Worm (Caenorhabditis elegans) whole organism, early embryonic: Measurements from ENCODE around the gene F54G2.1.

Source experiments
- ama-1 ChIP-seq: fragments of 150-350 bp; optimal IDR thresholded peaks from 2 replicates; lab custom pipeline; 2014
- ceh-13 ChIP-seq: fragments of 200-800 bp; sonication (Bioruptor generic); optimal IDR thresholded peaks from 2 replicates; lab custom pipeline; 2018; ENCODE audit warnings: mild to moderate bottlenecking, missing genetic modification characterization, missing compliant biosample characterization
- flt-1 ChIP-seq: fragments of 200-800 bp; sonication (Bioruptor generic); IDR thresholded peaks from 2 replicates; pipeline ENCODE4 v1.3.6; 2022; ENCODE audit warnings: missing genetic modification characterization, missing compliant biosample characterization
- hmg-4 ChIP-seq: fragments of 200-800 bp; sonication (Bioruptor generic); optimal IDR thresholded peaks from 2 replicates; lab custom pipeline; 2018; ENCODE audit warnings: mild to moderate bottlenecking, missing genetic modification characterization, missing compliant biosample characterization
- pes-1 ChIP-seq: fragments of 200-800 bp; sonication (Bioruptor generic); IDR thresholded peaks from 2 replicates; pipeline ENCODE4 v1.3.6; 2022; ENCODE audit warnings: missing genetic modification reagents, missing genetic modification characterization, missing compliant biosample characterization
- scrt-1 ChIP-seq: fragments of 200-800 bp; sonication (Bioruptor generic); IDR thresholded peaks from 2 replicates; pipeline ENCODE4 v1.3.6; 2022; ENCODE audit warnings: missing genetic modification characterization, missing compliant biosample characterization

DNA sequence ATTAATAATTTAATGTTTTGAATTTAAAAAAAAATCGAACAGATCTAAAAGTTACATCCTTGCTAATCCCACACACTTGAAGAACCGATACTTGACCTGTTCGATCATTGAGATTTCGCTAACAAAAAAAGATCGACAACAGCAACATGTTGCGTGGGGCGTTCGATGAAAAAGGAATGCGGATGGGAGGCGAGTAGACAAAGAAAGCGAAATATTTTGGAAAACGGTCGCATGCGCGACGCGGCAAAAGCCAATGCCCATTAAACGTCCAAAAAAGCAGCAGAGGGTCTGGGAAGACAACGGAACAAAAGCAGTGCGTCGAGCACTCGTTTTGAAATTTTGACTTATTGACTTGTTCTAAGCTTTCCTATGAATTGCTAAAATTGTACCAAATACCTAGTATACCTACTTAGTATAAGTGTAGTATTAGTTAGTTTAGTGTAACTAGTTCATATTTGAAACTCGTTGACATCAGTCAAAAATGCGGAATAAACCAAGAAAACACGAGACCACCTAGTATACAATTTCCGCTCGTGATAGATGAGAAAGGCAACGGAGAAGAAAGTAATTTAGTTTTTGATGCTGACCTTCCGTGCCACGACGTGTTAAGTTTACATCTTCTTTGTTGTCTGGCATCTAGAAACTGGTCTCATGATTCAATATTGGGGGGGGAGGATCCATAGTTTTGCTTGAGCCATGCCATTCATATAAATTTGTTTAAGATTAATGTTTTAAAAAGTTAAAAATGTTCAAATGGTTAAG is 82.2 kb downstream of the F54G2.1 start:
- no peak for TF ChIP-seq ama-1
- TF ChIP-seq ceh-13 = no peak
- TF ChIP-seq flt-1 = no peak
- no peak for TF ChIP-seq pes-1 (GFP tag; lab: Robert Waterston, UW)
- no peak for TF ChIP-seq hmg-4 (GFP tag; lab: Kevin White, UChicago)
- TF ChIP-seq scrt-1 (GFP tag; lab: Robert Waterston, UW) = no peak
